Fruit fly (Drosophila melanogaster) whole organism, adult: Measurements from ENCODE around the gene Gale.

Experiments used
- CG12768 ChIP-seq: fragments of 200-800 bp; sonication (Bioruptor generic); optimal IDR thresholded peaks from 2 replicates; lab custom pipeline; 2017; ENCODE audit warnings: missing biosample characterization, missing genetic modification characterization, mild to moderate bottlenecking, moderate library complexity, missing genetic modification reagents
- CG1620 ChIP-seq: fragments of 200-800 bp; sonication (Bioruptor generic); optimal IDR thresholded peaks from 2 replicates; lab custom pipeline; 2016; ENCODE audit warnings: missing biosample characterization, missing genetic modification characterization
- CG7045 ChIP-seq: fragments of 200-800 bp; sonication (Bioruptor generic); optimal IDR thresholded peaks from 2 replicates; lab custom pipeline; 2017; ENCODE audit warnings: missing biosample characterization, mild to moderate bottlenecking, missing genetic modification characterization
- CG7101 ChIP-seq: fragments of 200-800 bp; sonication (Bioruptor generic); optimal IDR thresholded peaks from 2 replicates; lab custom pipeline; 2018; ENCODE audit warnings: missing biosample characterization, mild to moderate bottlenecking, missing genetic modification characterization, moderate library complexity
- cic ChIP-seq: fragments of 200-800 bp; sonication (Bioruptor generic); optimal IDR thresholded peaks from 2 replicates; lab custom pipeline; 2017; ENCODE audit warnings: missing biosample characterization, mild to moderate bottlenecking, missing genetic modification characterization, moderate library complexity
- kay ChIP-seq: fragments of 200-800 bp; sonication (Bioruptor generic); peaks from one replicate; lab custom pipeline; 2016; ENCODE audit warnings: missing biosample characterization, missing genetic modification characterization, borderline replicate concordance
- ovo ChIP-seq: fragments of 200-800 bp; sonication (Bioruptor generic); optimal IDR thresholded peaks from 2 replicates; lab custom pipeline; 2016; ENCODE audit warnings: missing biosample characterization, missing genetic modification characterization
- tj ChIP-seq: fragments of 200-800 bp; sonication (Bioruptor generic); optimal IDR thresholded peaks from 3 replicates; lab custom pipeline; 2017; ENCODE audit warnings: missing biosample characterization, mild to moderate bottlenecking, missing genetic modification characterization, moderate library complexity
- toe ChIP-seq: fragments of 200-800 bp; sonication (Bioruptor generic); optimal IDR thresholded peaks from 2 replicates; lab custom pipeline; 2016; ENCODE audit warnings: missing biosample characterization, missing genetic modification characterization

dm6 chr3L:611639-612611 lies 36.4 kb upstream of the Gale start:
- TF ChIP-seq CG1620 (no peak), toe (GFP tag; lab: Kevin White, UChicago) (no peak), CG12768 (GFP tag; lab: Kevin White, UChicago) (no peak), ovo (no peak), cic (GFP tag; lab: Kevin White, UChicago) (no peak), kay (GFP tag; lab: Kevin White, UChicago) (no peak), CG7101 (no peak), CG7045 (no peak), tj (GFP tag; lab: Kevin White, UChicago) (no peak)
